Fruit fly (Drosophila melanogaster) whole organism, pupa: ENCODE measurements around the gene CG3448.

ENCODE experiments used
- CG10348 ChIP-seq: fragments of 200-800 bp; sonication (Bioruptor generic); IDR thresholded peaks from 2 replicates; pipeline ENCODE4 v1.3.6; 2022; ENCODE audit warnings: missing biosample characterization, missing genetic modification characterization
- CG12605 ChIP-seq: fragments of 200-800 bp; sonication (Bioruptor generic); IDR thresholded peaks from 2 replicates; pipeline ENCODE4 v1.3.6; 2022; ENCODE audit warnings: missing biosample characterization, missing genetic modification characterization
- CG13204 ChIP-seq: fragments of 200-800 bp; sonication (Bioruptor generic); optimal IDR thresholded peaks from 2 replicates; lab custom pipeline; 2018; ENCODE audit warnings: missing biosample characterization, mild to moderate bottlenecking, missing genetic modification characterization, moderate library complexity
- CG14655 ChIP-seq: fragments of 200-800 bp; sonication (Bioruptor generic); optimal IDR thresholded peaks from 3 replicates; lab custom pipeline; 2017; ENCODE audit warnings: mild to moderate bottlenecking, missing biosample characterization, missing genetic modification reagents, missing genetic modification characterization
- CG15710 ChIP-seq: fragments of 200-800 bp; sonication (Bioruptor generic); optimal IDR thresholded peaks from 2 replicates; lab custom pipeline; 2018; ENCODE audit warnings: missing biosample characterization, mild to moderate bottlenecking, missing genetic modification characterization, moderate library complexity
- CG17806 ChIP-seq: fragments of 200-800 bp; sonication (Bioruptor generic); optimal IDR thresholded peaks from 2 replicates; lab custom pipeline; 2018; ENCODE audit warnings: missing biosample characterization, mild to moderate bottlenecking, missing genetic modification characterization, moderate library complexity
- CG32121 ChIP-seq: fragments of 200-800 bp; sonication (Bioruptor generic); IDR thresholded peaks from 2 replicates; pipeline ENCODE4 v1.3.6; 2022; ENCODE audit warnings: missing biosample characterization, missing genetic modification characterization
- CG34367 ChIP-seq: fragments of 200-800 bp; sonication (Bioruptor generic); optimal IDR thresholded peaks from 2 replicates; lab custom pipeline; 2018; ENCODE audit warnings: missing biosample characterization, mild to moderate bottlenecking, missing genetic modification characterization
- CG4496 ChIP-seq: fragments of 200-800 bp; sonication (Bioruptor generic); IDR thresholded peaks from 3 replicates; pipeline ENCODE4 v1.3.6; 2022; ENCODE audit warnings: missing biosample characterization, missing genetic modification characterization
- CG8159 ChIP-seq: fragments of 200-800 bp; sonication (Bioruptor generic); optimal IDR thresholded peaks from 3 replicates; lab custom pipeline; 2018; ENCODE audit warnings: missing biosample characterization, mild to moderate bottlenecking, missing genetic modification characterization, moderate library complexity
- CG8301 ChIP-seq: fragments of 200-800 bp; sonication (Bioruptor generic); optimal IDR thresholded peaks from 2 replicates; lab custom pipeline; 2018; ENCODE audit warnings: missing biosample characterization, mild to moderate bottlenecking, missing genetic modification characterization
- CG9948 ChIP-seq: fragments of 200-800 bp; sonication (Bioruptor generic); optimal IDR thresholded peaks from 2 replicates; lab custom pipeline; 2018; ENCODE audit warnings: missing biosample characterization, mild to moderate bottlenecking, missing genetic modification characterization, moderate library complexity
- D1 ChIP-seq: fragments of 200-800 bp; sonication (Bioruptor generic); optimal IDR thresholded peaks from 2 replicates; lab custom pipeline; 2018; ENCODE audit warnings: missing biosample characterization, mild to moderate bottlenecking, missing genetic modification characterization, moderate library complexity
- EcR ChIP-seq: fragments of 200-800 bp; sonication (Bioruptor generic); optimal IDR thresholded peaks from 3 replicates; lab custom pipeline; 2019; ENCODE audit warnings: missing biosample characterization, missing genetic modification characterization, mild to moderate bottlenecking, moderate library complexity, missing genetic modification reagents
- Ets98B ChIP-seq: fragments of 200-800 bp; sonication (Bioruptor generic); IDR thresholded peaks from 2 replicates; pipeline ENCODE4 v1.3.6; 2022; ENCODE audit warnings: missing biosample characterization, missing genetic modification characterization
- Pif1A ChIP-seq: fragments of 200-800 bp; sonication (Bioruptor generic); optimal IDR thresholded peaks from 3 replicates; lab custom pipeline; 2016; ENCODE audit warnings: missing biosample characterization, missing genetic modification characterization
- Pif1B ChIP-seq: fragments of 200-800 bp; sonication (Bioruptor generic); optimal IDR thresholded peaks from 3 replicates; lab custom pipeline; 2016; ENCODE audit warnings: missing biosample characterization, missing genetic modification characterization
- Snoo ChIP-seq: fragments of 200-800 bp; sonication (Bioruptor generic); optimal IDR thresholded peaks from 3 replicates; lab custom pipeline; 2017; ENCODE audit warnings: missing biosample characterization, mild to moderate bottlenecking, missing genetic modification characterization, inconsistent platforms
- fd96Ca ChIP-seq: fragments of 200-800 bp; sonication (Bioruptor generic); IDR thresholded peaks from 3 replicates; pipeline ENCODE4 v1.3.6; 2022; ENCODE audit warnings: missing biosample characterization, missing genetic modification characterization
- gl ChIP-seq: fragments of 200-800 bp; sonication (Bioruptor generic); optimal IDR thresholded peaks from 2 replicates; lab custom pipeline; 2018; ENCODE audit warnings: missing biosample characterization, mild to moderate bottlenecking, missing genetic modification characterization
- rn ChIP-seq: fragments of 200-800 bp; sonication (Bioruptor generic); IDR thresholded peaks from 2 replicates; pipeline ENCODE4 v1.3.6; 2022; ENCODE audit warnings: missing biosample characterization, missing genetic modification characterization

CG3448 gene

dm6 chr3L:9435315-9435714, 16.1 kb downstream of the CG3448 start, which contains the start of gene CG42526:
Gene CG42526, minus strand, starts transcription at chr3L:9435399.
- TF ChIP-seq CG9948 (no peak), CG15710 (no peak), Ets98B (GFP tag; lab: Robert Waterston, UW) (peak; percentile 35), CG34367 (tag; lab: Kevin White, UChicago) (peak; percentile 27)

- no peak for TF ChIP-seq CG34367 (tag; lab: Kevin White, UChicago)
- no peak for TF ChIP-seq CG12605
- TF ChIP-seq Snoo (tag; lab: Kevin White, UChicago), result no peak
- TF ChIP-seq CG32121 (GFP tag; lab: Robert Waterston, UW), result 0 out of 2 replicates have a peak, but pooled peaks have one; percentile 37
- TF ChIP-seq CG4496 (GFP tag; lab: Robert Waterston, UW), result no peak
- peak; percentile 11 for TF ChIP-seq CG13204 (GFP tag; lab: Kevin White, UChicago)
Measured at dm6 chr3L:9432810-9433587, 18.4 kb downstream of the CG3448 start.

- no peak; the same call in 2 of the 3 replicates for TF ChIP-seq fd96Ca (GFP tag; lab: Robert Waterston, UW)
- no peak for TF ChIP-seq CG4496 (GFP tag; lab: Robert Waterston, UW)
- TF ChIP-seq CG32121 (GFP tag; lab: Robert Waterston, UW), result no peak
- no peak for TF ChIP-seq Pif1A (GFP tag; lab: Kevin White, UChicago)
- no peak for TF ChIP-seq CG14655
- TF ChIP-seq Pif1B (GFP tag; lab: Kevin White, UChicago), result no peak
- TF ChIP-seq CG8159 (tag; lab: Kevin White, UChicago), result no peak
- no peak for TF ChIP-seq rn (GFP tag; lab: Robert Waterston, UW)
- TF ChIP-seq Ets98B (GFP tag; lab: Robert Waterston, UW), result no peak
- TF ChIP-seq CG10348 (GFP tag; lab: Robert Waterston, UW), result no peak
- TF ChIP-seq Snoo (tag; lab: Kevin White, UChicago), result no peak
- TF ChIP-seq CG34367 (tag; lab: Kevin White, UChicago), result no peak
- no peak for TF ChIP-seq CG9948
- TF ChIP-seq CG8301 (tag; lab: Kevin White, UChicago), result no peak
- no peak for TF ChIP-seq CG17806 (tag; lab: Kevin White, UChicago)
- TF ChIP-seq gl, result no peak
- no peak for TF ChIP-seq EcR (GFP tag; lab: Kevin White, UChicago)
- no peak for TF ChIP-seq CG13204 (GFP tag; lab: Kevin White, UChicago)
- no peak for TF ChIP-seq CG15710
- TF ChIP-seq, all 21 proteins: peak for 0
Measured at dm6 chr3L:9431848-9432623, 19.3 kb downstream of the CG3448 start.

dm6 chr3L:9430608-9430952, 20.8 kb downstream of the CG3448 start:
- TF ChIP-seq CG12605, result peak; percentile 42; the same call in 1 of the 2 replicates
- no peak for TF ChIP-seq Pif1B (GFP tag; lab: Kevin White, UChicago)

- TF ChIP-seq CG4496 (GFP tag; lab: Robert Waterston, UW) (peak; percentile 64), CG9948 (no peak), Snoo (tag; lab: Kevin White, UChicago) (peak; percentile 58), CG8159 (tag; lab: Kevin White, UChicago) (no peak), CG32121 (GFP tag; lab: Robert Waterston, UW) (no peak), D1 (tag; lab: Kevin White, UChicago) (no peak), Pif1B (GFP tag; lab: Kevin White, UChicago) (peak; percentile 26), rn (GFP tag; lab: Robert Waterston, UW) (no peak), CG12605 (0 out of 2 replicates have a peak, but pooled peaks have one; percentile 32), CG13204 (GFP tag; lab: Kevin White, UChicago) (peak; percentile 6), CG34367 (tag; lab: Kevin White, UChicago) (peak; percentile 27), EcR (GFP tag; lab: Kevin White, UChicago) (peak; percentile 41), CG15710 (no peak), CG8301 (tag; lab: Kevin White, UChicago) (peak; percentile 0), Ets98B (GFP tag; lab: Robert Waterston, UW) (no peak), Pif1A (GFP tag; lab: Kevin White, UChicago) (peak; percentile 24), gl (peak; percentile 10), fd96Ca (GFP tag; lab: Robert Waterston, UW) (no peak), CG14655 (no peak), CG17806 (tag; lab: Kevin White, UChicago) (peak; percentile 9), CG10348 (GFP tag; lab: Robert Waterston, UW) (no peak)
Measured at dm6 chr3L:9429665-9430607, 21.4 kb downstream of the CG3448 start, which contains the start of the genes RpS17 and MTF-1. Gene RpS17, minus strand, starts transcription at chr3L:9429821. Gene MTF-1, plus strand, starts transcription at chr3L:9430312.
